Worm (Caenorhabditis elegans): ENCODE measurements around the gene F57G12.2.

- TF ChIP-seq ztf-11 (tag; optimal IDR thresholded peaks at IDR 0.05) = no peak
- TF ChIP-seq lsy-12 (tag; optimal IDR thresholded peaks at IDR 0.05) = no peak
- no peak for TF ChIP-seq skn-1 (tag; optimal IDR thresholded peaks at IDR 0.05)
- TF ChIP-seq lin-15B (tag; optimal IDR thresholded peaks at IDR 0.05) = no peak
- peak; percentile 80 for TF ChIP-seq pha-4 (tag; optimal IDR thresholded peaks at IDR 0.05)
- no peak for TF ChIP-seq nhr-12 (tag; optimal IDR thresholded peaks at IDR 0.05)
- TF ChIP-seq nhr-11 (tag; optimal IDR thresholded peaks at IDR 0.05) = no peak
- no peak for TF ChIP-seq fos-1 (tag; optimal IDR thresholded peaks at IDR 0.05)
- no peak for TF ChIP-seq ZK546.5 (tag; optimal IDR thresholded peaks at IDR 0.05)
These were observed 8.0 kb upstream of the F57G12.2 start for ce11 chrX:12167632-12168377.

All from whole organism, L3 larva.